Fruit fly (Drosophila melanogaster): Measurements from ENCODE around the gene dmGlut.

Gene dmGlut

DNA sequence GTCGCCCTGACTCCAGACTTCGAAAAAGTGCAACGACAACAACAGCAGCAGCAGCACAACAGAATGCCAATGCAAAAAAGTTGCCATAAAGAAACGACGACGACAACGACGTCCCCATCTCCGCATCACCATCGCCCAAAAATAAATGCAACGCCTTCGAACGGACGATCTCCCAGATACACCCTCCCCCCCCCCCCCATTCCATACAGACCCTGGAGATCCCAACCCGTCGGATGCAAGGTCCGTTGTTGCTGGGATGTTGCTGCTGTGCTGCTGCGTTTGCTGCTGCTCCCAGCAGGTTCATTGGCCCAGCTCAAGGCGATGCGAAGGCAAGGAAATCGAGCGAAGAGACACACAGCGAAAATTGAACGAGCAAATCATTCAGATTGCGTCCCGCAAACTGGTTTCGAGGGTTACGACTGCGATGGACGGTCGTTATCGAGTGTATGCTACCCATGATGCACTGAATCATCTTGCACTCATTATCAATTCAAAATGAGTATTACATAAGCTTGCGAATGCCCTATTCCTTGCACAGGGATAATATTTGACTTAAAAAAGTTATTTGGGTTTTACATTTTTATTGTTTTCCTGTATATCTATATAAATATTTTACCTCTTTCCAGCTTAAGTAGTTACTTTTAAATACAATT is 13.4 kb upstream of the dmGlut start:
- TF ChIP-seq topi (GFP tag; optimal IDR thresholded peaks at IDR 0.05) (no peak), dsx (GFP tag; optimal IDR thresholded peaks at IDR 0.05; ENCODE audit: poor library complexity, severe bottlenecking) (peak; percentile 98), CG31627 (GFP tag; optimal IDR thresholded peaks at IDR 0.05) (no peak), CG32006 (GFP tag; optimal IDR thresholded peaks at IDR 0.05) (no peak), Ets21C (GFP tag; optimal IDR thresholded peaks at IDR 0.05) (no peak), net (GFP tag; optimal IDR thresholded peaks at IDR 0.05) (no peak), CG6276 (GFP tag; optimal IDR thresholded peaks at IDR 0.05) (peak; percentile 39), eg (GFP tag; IDR thresholded peaks at IDR 0.05) (0 out of 3 replicates have a peak, but pooled peaks have one; percentile 15), pdm3 (GFP tag; optimal IDR thresholded peaks at IDR 0.05) (no peak), salr (GFP tag; optimal IDR thresholded peaks at IDR 0.05) (peak in 1 of 2 experiments; percentile 17), CG6792 (GFP tag; optimal IDR thresholded peaks at IDR 0.05) (peak; percentile 25), CG10669 (GFP tag; optimal IDR thresholded peaks at IDR 0.05) (peak; percentile 46), Blimp-1 (GFP tag; optimal IDR thresholded peaks at IDR 0.05) (peak; percentile 59), CG3032 (tag; optimal IDR thresholded peaks at IDR 0.05) (peak; percentile 18), Sox102F (GFP tag; optimal IDR thresholded peaks at IDR 0.05) (no peak), Gug (GFP tag; IDR thresholded peaks at IDR 0.05) (no peak), CG8319 (GFP tag; optimal IDR thresholded peaks at IDR 0.05) (no peak), Met (GFP tag; optimal IDR thresholded peaks at IDR 0.05) (peak; percentile 69), CG8119 (GFP tag; IDR thresholded peaks at IDR 0.05) (peak; percentile 30; the same call in 1 of the 3 replicates), Hr39 (GFP tag; optimal IDR thresholded peaks at IDR 0.05) (no peak), Eip78C (GFP tag) (peak; percentile 21), OdsH (GFP tag; optimal IDR thresholded peaks at IDR 0.05) (no peak), Hr38 (GFP tag; optimal IDR thresholded peaks at IDR 0.05) (no peak), Hr4 (GFP tag; optimal IDR thresholded peaks at IDR 0.05) (no peak), fkh (GFP tag; optimal IDR thresholded peaks at IDR 0.05) (no peak), CG1621 (tag; optimal IDR thresholded peaks at IDR 0.05) (peak; percentile 72), spab (GFP tag; optimal IDR thresholded peaks at IDR 0.05) (peak; percentile 62), vri (GFP tag; optimal IDR thresholded peaks at IDR 0.05) (peak; percentile 95), CG11902 (GFP tag; optimal IDR thresholded peaks at IDR 0.05) (no peak), ss (GFP tag; optimal IDR thresholded peaks at IDR 0.05) (peak; percentile 80 to 84), CG11294 (GFP tag; IDR thresholded peaks at IDR 0.05) (no peak), CG8632 (GFP tag; optimal IDR thresholded peaks at IDR 0.05) (no peak), Smox (GFP tag; optimal IDR thresholded peaks at IDR 0.05) (no peak), dac (GFP tag; optimal IDR thresholded peaks at IDR 0.05) (no peak), CG11762 (GFP tag; optimal IDR thresholded peaks at IDR 0.05; ENCODE audit: insufficient read depth) (no peak), CG9139 (GFP tag; optimal IDR thresholded peaks at IDR 0.05) (peak; percentile 80), acj6 (GFP tag; optimal IDR thresholded peaks at IDR 0.05) (no peak), CG6854 (GFP tag; optimal IDR thresholded peaks at IDR 0.05) (peak; percentile 81), CG7368 (GFP tag; optimal IDR thresholded peaks at IDR 0.05) (no peak), Lpt (GFP tag; optimal IDR thresholded peaks at IDR 0.05) (peak; percentile 78), cyc (GFP tag; optimal IDR thresholded peaks at IDR 0.05) (no peak), fd85E (GFP tag; optimal IDR thresholded peaks at IDR 0.05) (no peak), CG6808 (GFP tag; optimal IDR thresholded peaks at IDR 0.05) (peak; percentile 81), Ets96B (tag; optimal IDR thresholded peaks at IDR 0.05) (peak; percentile 37), Eip93F (GFP tag; optimal IDR thresholded peaks at IDR 0.05) (no peak), CG6163 (GFP tag; IDR thresholded peaks at IDR 0.05) (peak; percentile 65; the same call in 2 of the 3 replicates), CG15336 (GFP tag; IDR thresholded peaks at IDR 0.05) (no peak), Sox15 (GFP tag; optimal IDR thresholded peaks at IDR 0.05) (no peak), fd59A (GFP tag; optimal IDR thresholded peaks at IDR 0.05) (no peak), CG3919 (GFP tag; optimal IDR thresholded peaks at IDR 0.05) (peak; percentile 71), CG16779 (tag; optimal IDR thresholded peaks at IDR 0.05) (no peak)
